Fruit fly (Drosophila melanogaster): ENCODE data around the gene Cyp12a5.

Gene Cyp12a5

DNA sequence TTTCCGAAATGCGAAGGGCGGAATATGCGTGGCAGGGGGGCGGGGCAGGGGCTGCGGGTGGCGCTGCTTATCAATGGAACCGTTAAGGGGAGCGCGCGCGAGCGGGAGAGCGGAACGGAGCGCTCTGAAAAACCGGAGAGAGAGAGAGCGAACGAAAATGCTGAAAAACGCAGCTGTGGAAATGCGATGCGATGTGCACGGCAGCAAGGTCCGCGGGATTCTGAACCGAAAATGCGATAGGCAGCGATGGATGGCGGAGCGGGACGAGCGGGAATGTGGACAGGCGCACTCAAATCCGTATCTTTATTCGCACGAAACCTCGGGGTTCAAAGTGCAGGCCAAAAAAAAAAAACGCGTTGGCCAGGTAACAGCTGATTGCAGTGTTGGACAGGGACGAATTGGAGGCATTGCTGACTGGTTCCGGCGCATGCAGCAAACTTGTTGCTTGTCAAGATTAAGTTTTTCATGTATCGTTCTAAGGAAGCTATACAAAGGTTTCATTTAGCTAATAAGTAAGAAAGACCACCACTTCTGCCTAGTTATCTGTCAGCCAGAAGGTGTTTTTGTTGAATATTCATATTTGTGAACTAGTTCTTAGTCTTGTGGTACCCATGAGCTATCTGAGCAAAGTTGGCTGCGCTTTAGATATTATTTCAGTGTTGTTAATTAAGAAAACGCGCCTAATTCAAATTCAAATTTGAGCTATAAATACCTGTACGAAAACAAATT lies 15.2 kb downstream of the Cyp12a5 start, which contains the start of gene Ppcs:
Ppcs (minus strand) TSS at position 400 of the 729 bp plus-strand sequence.
- TF ChIP-seq CG32264 (GFP tag; optimal IDR thresholded peaks at IDR 0.05) (peak; percentile 4), dsf (GFP tag; optimal IDR thresholded peaks at IDR 0.05; ENCODE audit: borderline replicate concordance) (no peak), tai (GFP tag; optimal IDR thresholded peaks at IDR 0.05) (peak; percentile 76), N (GFP tag; optimal IDR thresholded peaks at IDR 0.05) (no peak), Hr83 (GFP tag; optimal IDR thresholded peaks at IDR 0.05; ENCODE audit: poor library complexity, severe bottlenecking) (peak; percentile 22), ey (GFP tag; optimal IDR thresholded peaks at IDR 0.05) (peak; percentile 63), lola (GFP tag; optimal IDR thresholded peaks at IDR 0.05) (no peak), Dfd (GFP tag; optimal IDR thresholded peaks at IDR 0.05) (no peak), HLH106 (tag; optimal IDR thresholded peaks at IDR 0.05) (peak; percentile 70), fru (GFP tag; optimal IDR thresholded peaks at IDR 0.05) (peak; percentile 71), CG9705 (GFP tag; optimal IDR thresholded peaks at IDR 0.05) (peak; percentile 79), pan (optimal IDR thresholded peaks at IDR 0.05) (no peak), GATAd (GFP tag; optimal IDR thresholded peaks at IDR 0.05) (no peak), psq (GFP tag; optimal IDR thresholded peaks at IDR 0.05) (peak; percentile 51), h (GFP tag; optimal IDR thresholded peaks at IDR 0.05) (peak; percentile 85), jim (GFP tag; optimal IDR thresholded peaks at IDR 0.05) (peak; percentile 62), Dif (GFP tag; optimal IDR thresholded peaks at IDR 0.05; ENCODE audit: partially characterized antibody) (peak; percentile 85), woc (GFP tag; optimal IDR thresholded peaks at IDR 0.05) (peak; percentile 66), Jra (GFP tag; optimal IDR thresholded peaks at IDR 0.05) (peak; percentile 66), CrebA (GFP tag; optimal IDR thresholded peaks at IDR 0.05; ENCODE audit: borderline replicate concordance) (no peak), Abd-B (GFP tag; optimal IDR thresholded peaks at IDR 0.05) (no peak), Hnf4 (GFP tag; optimal IDR thresholded peaks at IDR 0.05) (peak; percentile 95), brk (GFP tag; optimal IDR thresholded peaks at IDR 0.05) (peak; percentile 51), Mio (GFP tag; optimal IDR thresholded peaks at IDR 0.05) (no peak), br (GFP tag; optimal IDR thresholded peaks at IDR 0.05) (peak; percentile 77), sv (GFP tag; optimal IDR thresholded peaks at IDR 0.05) (peak; percentile 57), Hr78 (GFP tag; optimal IDR thresholded peaks at IDR 0.05) (no peak), Vsx2 (GFP tag; optimal IDR thresholded peaks at IDR 0.05; ENCODE audit: partially characterized antibody) (peak; percentile 76), Sp1 (GFP tag; optimal IDR thresholded peaks at IDR 0.05) (peak; percentile 57), sage (GFP tag; optimal IDR thresholded peaks at IDR 0.05) (no peak), OdsH (GFP tag; optimal IDR thresholded peaks at IDR 0.05) (peak; percentile 71), Myc (optimal IDR thresholded peaks at IDR 0.05) (peak; percentile 69), dl (GFP tag; optimal IDR thresholded peaks at IDR 0.05; ENCODE audit: insufficient read depth in 1 of 2, partially characterized antibody in 2 of 2) (peak in 1 of 2 experiments; percentile 79), Rel (GFP tag; optimal IDR thresholded peaks at IDR 0.05) (no peak), Rel (tag; optimal IDR thresholded peaks at IDR 0.05) (no peak), usp (GFP tag; optimal IDR thresholded peaks at IDR 0.05) (no peak), rgr (GFP tag; optimal IDR thresholded peaks at IDR 0.05) (peak; percentile 65), foxo (GFP tag; optimal IDR thresholded peaks at IDR 0.05) (peak in 1 of 2 experiments; percentile 76), dmrt93B (GFP tag; optimal IDR thresholded peaks at IDR 0.05) (peak; percentile 78)

DNA sequence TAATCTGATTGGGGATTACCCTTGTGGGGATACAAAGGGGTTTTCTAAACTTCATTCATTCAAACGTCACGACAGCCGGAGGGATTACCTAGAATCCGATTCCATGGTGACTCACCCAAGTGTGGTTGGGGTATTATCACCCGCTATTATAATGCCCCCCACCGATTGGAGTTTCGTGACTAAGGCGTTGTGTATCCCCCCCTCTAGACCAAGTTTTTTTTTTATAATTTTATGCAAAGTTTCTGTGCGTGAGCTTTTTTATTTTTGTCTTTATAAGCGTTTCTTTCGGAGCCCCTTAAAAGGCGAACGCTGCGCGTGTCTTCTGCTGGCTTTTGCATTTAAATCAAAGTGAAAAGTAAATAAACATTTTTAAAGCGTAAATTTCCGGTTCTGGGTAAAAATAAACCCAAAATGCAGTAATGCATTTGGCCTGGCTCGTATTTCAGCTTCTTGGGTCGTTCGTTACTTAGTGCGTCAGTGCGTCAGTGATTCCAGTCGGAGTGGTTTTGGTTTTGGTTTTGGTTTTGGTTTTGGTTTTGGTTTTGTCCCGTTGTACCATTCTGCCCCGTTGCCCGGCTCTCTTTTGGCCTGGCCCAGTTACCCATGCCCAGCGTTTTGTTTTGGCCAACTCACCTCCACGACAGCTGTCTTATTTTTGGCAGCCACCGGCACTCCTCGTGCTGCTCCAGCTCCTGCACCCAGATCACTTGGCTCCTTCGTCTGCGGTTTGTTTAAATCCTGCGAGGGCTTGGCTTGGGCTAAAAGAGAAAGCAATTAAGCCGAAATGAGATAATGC lies 18.6 kb downstream of the Cyp12a5 start:
- TF ChIP-seq fru (GFP tag; optimal IDR thresholded peaks at IDR 0.05) (peak; percentile 81), Rel (GFP tag; optimal IDR thresholded peaks at IDR 0.05) (no peak), Rel (tag; optimal IDR thresholded peaks at IDR 0.05) (no peak)

All from whole organism, wandering third instar larva.